Fruit fly (Drosophila melanogaster) whole organism, embryonic: ENCODE results near the gene CG9737.
A peak's percentile ranks its signal among the peaks of the same experiment; 100 is the strongest.

Source experiments
- Atf-2 ChIP-seq: fragments of 200-800 bp; sonication (Bioruptor generic); optimal IDR thresholded peaks from 2 replicates; lab custom pipeline; 2016; ENCODE audit warnings: missing biosample characterization, missing genetic modification characterization
- CG10979 ChIP-seq: fragments of 200-800 bp; sonication (Bioruptor generic); optimal IDR thresholded peaks from 2 replicates; lab custom pipeline; 2018; ENCODE audit warnings: missing biosample characterization, mild to moderate bottlenecking, missing genetic modification characterization, moderate library complexity
- CG12236 ChIP-seq: fragments of 200-800 bp; sonication (Bioruptor generic); optimal IDR thresholded peaks from 2 replicates; lab custom pipeline; 2016; ENCODE audit warnings: missing biosample characterization, missing genetic modification characterization
- CG12744 ChIP-seq: fragments of 200-800 bp; sonication (Bioruptor generic); optimal IDR thresholded peaks from 2 replicates; lab custom pipeline; 2016; ENCODE audit warnings: missing biosample characterization, missing genetic modification characterization
- CG18599 ChIP-seq: fragments of 200-800 bp; sonication (Bioruptor generic); optimal IDR thresholded peaks from 3 replicates; lab custom pipeline; 2017; ENCODE audit warnings: missing biosample characterization, missing genetic modification characterization, mild to moderate bottlenecking, moderate library complexity, missing genetic modification reagents
- CG2116 ChIP-seq: fragments of 200-800 bp; sonication (Bioruptor generic); optimal IDR thresholded peaks from 3 replicates; lab custom pipeline; 2018; ENCODE audit warnings: missing biosample characterization, mild to moderate bottlenecking, missing genetic modification characterization
- CG2120 ChIP-seq: fragments of 200-800 bp; sonication (Bioruptor generic); optimal IDR thresholded peaks from 3 replicates; lab custom pipeline; 2016; ENCODE audit warnings: missing biosample characterization, missing genetic modification characterization
- CG3163 ChIP-seq: fragments of 200-800 bp; sonication (Bioruptor generic); optimal IDR thresholded peaks from 3 replicates; lab custom pipeline; 2016; ENCODE audit warnings: missing biosample characterization, missing genetic modification characterization
- CG33213 ChIP-seq: fragments of 200-800 bp; sonication (Bioruptor generic); optimal IDR thresholded peaks from 3 replicates; lab custom pipeline; 2016; ENCODE audit warnings: missing biosample characterization, missing genetic modification characterization
- CG34376 ChIP-seq: fragments of 200-800 bp; sonication (Bioruptor generic); optimal IDR thresholded peaks from 2 replicates; lab custom pipeline; 2018; ENCODE audit warnings: missing biosample characterization, mild to moderate bottlenecking, missing genetic modification characterization
- CG42726 ChIP-seq: fragments of 200-800 bp; sonication (Bioruptor generic); IDR thresholded peaks from 2 replicates; pipeline ENCODE4 v1.3.6; 2022; ENCODE audit warnings: missing biosample characterization, missing genetic modification characterization; ENCODE audit not compliant: partially characterized antibody
- CG4854 ChIP-seq: fragments of 200-800 bp; sonication (Bioruptor generic); optimal IDR thresholded peaks from 2 replicates; lab custom pipeline; 2016; ENCODE audit warnings: missing biosample characterization, missing genetic modification characterization, inconsistent platforms
- CG7987 ChIP-seq: fragments of 200-800 bp; sonication (Bioruptor generic); optimal IDR thresholded peaks from 2 replicates; lab custom pipeline; 2018; ENCODE audit warnings: missing biosample characterization, mild to moderate bottlenecking, missing genetic modification characterization, moderate library complexity
- CG8388 ChIP-seq: fragments of 200-800 bp; sonication (Bioruptor generic); optimal IDR thresholded peaks from 2 replicates; lab custom pipeline; 2019; ENCODE audit warnings: missing biosample characterization, mild to moderate bottlenecking, missing genetic modification characterization, moderate library complexity
- Elba2 ChIP-seq: fragments of 200-800 bp; sonication (Bioruptor generic); optimal IDR thresholded peaks from 3 replicates; lab custom pipeline; 2016; ENCODE audit warnings: missing biosample characterization, missing genetic modification characterization
- Fer1 ChIP-seq: fragments of 200-800 bp; sonication (Bioruptor generic); optimal IDR thresholded peaks from 2 replicates; lab custom pipeline; 2017; ENCODE audit warnings: missing biosample characterization, mild to moderate bottlenecking, missing genetic modification characterization
- HLH54F ChIP-seq: fragments of 200-800 bp; sonication (Bioruptor generic); optimal IDR thresholded peaks from 3 replicates; lab custom pipeline; 2016; ENCODE audit warnings: missing biosample characterization, missing genetic modification characterization
- Hr51 ChIP-seq, 2 experiments: fragments of 200-800 bp; sonication (Bioruptor generic); optimal IDR thresholded peaks; 2 replicates in 1 of 2; 3 replicates in 1 of 2; lab custom pipeline; 2016 to 2018; ENCODE audit warnings: missing biosample characterization in 2 of 2, missing genetic modification characterization in 2 of 2, mild to moderate bottlenecking in 1 of 2, moderate library complexity in 1 of 2
- Lim3 ChIP-seq: fragments of 200-800 bp; sonication (Bioruptor generic); IDR thresholded peaks from 2 replicates; pipeline ENCODE4 v1.3.6; 2022; ENCODE audit warnings: missing biosample characterization, missing genetic modification characterization
- Max ChIP-seq: fragments of 200-800 bp; sonication (Bioruptor generic); optimal IDR thresholded peaks from 2 replicates; lab custom pipeline; 2016; ENCODE audit warnings: missing biosample characterization, mild to moderate bottlenecking, missing genetic modification characterization
- NC2β ChIP-seq: fragments of 200-800 bp; sonication (Bioruptor generic); optimal IDR thresholded peaks from 2 replicates; lab custom pipeline; 2016; ENCODE audit warnings: missing biosample characterization, missing genetic modification characterization
- Neu2 ChIP-seq: fragments of 200-800 bp; sonication (Bioruptor generic); optimal IDR thresholded peaks from 3 replicates; lab custom pipeline; 2016; ENCODE audit warnings: missing biosample characterization, missing genetic modification characterization, borderline replicate concordance
- NfI ChIP-seq: fragments of 200-800 bp; sonication (Bioruptor generic); optimal IDR thresholded peaks from 3 replicates; lab custom pipeline; 2018; ENCODE audit warnings: missing biosample characterization, mild to moderate bottlenecking, missing genetic modification characterization, moderate library complexity
- Ravus ChIP-seq: fragments of 200-800 bp; sonication (Bioruptor generic); IDR thresholded peaks from 2 replicates; pipeline ENCODE4 v1.3.6; 2022; ENCODE audit warnings: missing biosample characterization, missing genetic modification characterization
- Ssrp ChIP-seq: fragments of 200-800 bp; sonication (Bioruptor generic); optimal IDR thresholded peaks from 2 replicates; lab custom pipeline; 2018; ENCODE audit warnings: missing biosample characterization, mild to moderate bottlenecking, missing genetic modification characterization, moderate library complexity
- ara ChIP-seq: fragments of 200-800 bp; sonication (Bioruptor generic); IDR thresholded peaks from 2 replicates; pipeline ENCODE4 v1.3.6; 2022; ENCODE audit warnings: missing biosample characterization, missing genetic modification characterization
- bab2 ChIP-seq: fragments of 200-800 bp; sonication (Bioruptor generic); optimal IDR thresholded peaks from 2 replicates; lab custom pipeline; 2016; ENCODE audit warnings: missing biosample characterization, missing genetic modification characterization
- bigmax ChIP-seq: fragments of 200-800 bp; sonication (Bioruptor generic); optimal IDR thresholded peaks from 2 replicates; lab custom pipeline; 2018; ENCODE audit warnings: missing biosample characterization, mild to moderate bottlenecking, missing genetic modification characterization
- chif ChIP-seq, 2 experiments: fragments of 200-800 bp; sonication (Bioruptor generic); optimal IDR thresholded peaks; 3 replicates each; lab custom pipeline; 2016; ENCODE audit warnings: missing biosample characterization in 2 of 2, missing genetic modification characterization in 2 of 2
- emc ChIP-seq: fragments of 200-800 bp; sonication (Bioruptor generic); optimal IDR thresholded peaks from 2 replicates; lab custom pipeline; 2016; ENCODE audit warnings: missing biosample characterization, missing genetic modification characterization
- en ChIP-seq: fragments of 200-800 bp; sonication (Bioruptor generic); optimal IDR thresholded peaks from 2 replicates; lab custom pipeline; 2016; ENCODE audit warnings: missing biosample characterization, missing genetic modification characterization
- hbn ChIP-seq: fragments of 200-800 bp; sonication (Bioruptor generic); IDR thresholded peaks from 2 replicates; pipeline ENCODE4 v1.3.6; 2022; ENCODE audit warnings: missing biosample characterization, missing genetic modification characterization; ENCODE audit not compliant: partially characterized antibody
- inv ChIP-seq: fragments of 200-800 bp; sonication (Bioruptor generic); IDR thresholded peaks from 2 replicates; pipeline ENCODE4 v1.3.6; 2022; ENCODE audit warnings: missing biosample characterization, missing genetic modification characterization; ENCODE audit not compliant: partially characterized antibody
- jigr1 ChIP-seq: fragments of 200-800 bp; sonication (Bioruptor generic); IDR thresholded peaks from 3 replicates; pipeline ENCODE4 v1.3.6; 2022; ENCODE audit warnings: missing biosample characterization, missing genetic modification characterization
- mld ChIP-seq: fragments of 200-800 bp; sonication (Bioruptor generic); IDR thresholded peaks from 3 replicates; pipeline ENCODE4 v1.3.6; 2022; ENCODE audit warnings: missing biosample characterization, missing genetic modification characterization; ENCODE audit not compliant: partially characterized antibody
- nerfin-1 ChIP-seq: fragments of 200-800 bp; sonication (Bioruptor generic); optimal IDR thresholded peaks from 3 replicates; lab custom pipeline; 2019; ENCODE audit warnings: missing biosample characterization, mild to moderate bottlenecking, missing genetic modification characterization, moderate library complexity
- pan ChIP-seq, 4 experiments: fragments of >200 bp in 3 of 4; fragments of 200-800 bp in 1 of 4; sonication (Bioruptor generic) in 1 of 4; optimal IDR thresholded peaks in 3 of 4; IDR thresholded peaks in 1 of 4; 2 replicates each; pipeline versions ENCODE4 v1.3.6 to Lab custom; 2017 to 2022; ENCODE audit warnings: missing biosample characterization in 2 of 4, missing genetic modification characterization in 2 of 4, mixed read lengths in 1 of 4
- pho ChIP-seq: fragments of 200-800 bp; sonication (Bioruptor generic); optimal IDR thresholded peaks from 2 replicates; lab custom pipeline; 2016; ENCODE audit warnings: missing biosample characterization, missing genetic modification characterization
- phol ChIP-seq: fragments of 200-800 bp; sonication (Bioruptor generic); optimal IDR thresholded peaks from 3 replicates; lab custom pipeline; 2018; ENCODE audit warnings: missing biosample characterization, mild to moderate bottlenecking, missing genetic modification characterization, moderate library complexity
- pita ChIP-seq: fragments of 200-800 bp; sonication (Bioruptor generic); optimal IDR thresholded peaks from 2 replicates; lab custom pipeline; 2017; ENCODE audit warnings: missing biosample characterization, mild to moderate bottlenecking, missing genetic modification characterization
- slp2 ChIP-seq: fragments of 200-800 bp; sonication (Bioruptor generic); optimal IDR thresholded peaks from 2 replicates; lab custom pipeline; 2016; ENCODE audit warnings: missing biosample characterization, missing genetic modification characterization
- sob ChIP-seq: fragments of 200-800 bp; sonication (Bioruptor generic); IDR thresholded peaks from 2 replicates; pipeline ENCODE4 v1.3.6; 2022; ENCODE audit warnings: missing biosample characterization, missing genetic modification characterization
- trh ChIP-seq: fragments of 200-800 bp; sonication (Bioruptor generic); optimal IDR thresholded peaks from 2 replicates; lab custom pipeline; 2016; ENCODE audit warnings: missing biosample characterization, missing genetic modification characterization
- tup ChIP-seq: fragments of 200-800 bp; sonication (Bioruptor generic); optimal IDR thresholded peaks from 2 replicates; lab custom pipeline; 2016; ENCODE audit warnings: missing biosample characterization, mild to moderate bottlenecking, missing genetic modification characterization, moderate library complexity
- vvl ChIP-seq: fragments of 200-800 bp; sonication (Bioruptor generic); IDR thresholded peaks from 2 replicates; pipeline ENCODE4 v1.3.6; 2022; ENCODE audit warnings: missing biosample characterization, missing genetic modification characterization
- wor ChIP-seq: fragments of 200-800 bp; sonication (Bioruptor generic); IDR thresholded peaks from 2 replicates; pipeline ENCODE4 v1.3.6; 2022; ENCODE audit warnings: missing biosample characterization, missing genetic modification characterization
- zen2 ChIP-seq: fragments of 200-800 bp; sonication (Bioruptor generic); IDR thresholded peaks from 3 replicates; pipeline ENCODE4 v1.3.6; 2022; ENCODE audit warnings: missing biosample characterization, missing genetic modification characterization; ENCODE audit not compliant: partially characterized antibody
- zfh2 ChIP-seq: fragments of 200-800 bp; sonication (Bioruptor generic); optimal IDR thresholded peaks from 2 replicates; lab custom pipeline; 2016; ENCODE audit warnings: missing biosample characterization, missing genetic modification characterization

CG9737 gene

DNA sequence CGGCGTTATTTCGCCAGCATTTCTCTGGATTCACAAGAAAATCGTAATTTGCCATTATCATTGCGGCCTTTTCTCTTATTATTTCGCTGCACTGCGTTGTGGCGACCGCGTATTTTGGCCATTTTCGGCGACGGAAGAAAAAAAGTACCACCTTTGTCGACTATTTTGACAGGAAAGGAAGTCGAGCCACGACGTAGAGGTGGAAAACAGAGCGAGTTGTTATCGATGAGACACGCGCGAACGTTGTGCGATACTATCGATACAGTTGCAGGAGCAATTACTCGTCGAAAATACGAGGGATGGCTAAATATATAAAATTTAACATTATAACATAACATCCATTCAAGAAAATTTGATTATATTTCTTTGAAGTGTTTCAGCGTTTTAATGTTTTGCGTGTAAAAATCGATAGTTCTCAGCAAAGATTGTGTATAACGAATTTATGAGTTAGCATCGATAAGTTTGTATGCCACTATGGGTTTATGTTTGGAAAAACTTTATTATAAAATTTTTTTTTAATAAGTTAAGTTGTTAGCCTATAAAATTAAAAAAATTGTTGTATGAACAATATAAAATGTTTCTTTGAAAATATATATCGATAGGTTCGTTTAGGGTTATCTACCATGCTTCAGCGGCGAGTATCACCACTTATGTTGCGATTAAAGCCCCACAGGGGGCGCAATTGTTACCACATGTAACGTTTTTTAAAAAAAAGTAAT, 34.2 kb downstream of the CG9737 start, which contains the start of gene RpS7 (continued):
- TF ChIP-seq Atf-2 (GFP tag; lab: Kevin White, UChicago) (peak; percentile 7), zfh2 (GFP tag; lab: Kevin White, UChicago) (peak; percentile 31), bab2 (GFP tag; lab: Kevin White, UChicago) (peak; percentile 23), hbn (GFP tag; lab: Robert Waterston, UW) (peak; percentile 89), sob (peak; percentile 79), HLH54F (peak; percentile 5), CG18599 (GFP tag; lab: Kevin White, UChicago) (peak; percentile 49), pita (GFP tag; lab: Kevin White, UChicago) (no peak), zen2 (peak; percentile 94), chif (GFP tag; optimal IDR thresholded peaks at IDR 0.05; lab: Kevin White, UChicago) (peak; percentile 18 to 39), bigmax (GFP tag; lab: Kevin White, UChicago) (peak; percentile 38), CG3163 (GFP tag; lab: Kevin White, UChicago) (peak; percentile 22), CG12744 (no peak), CG4854 (peak; percentile 50), Elba2 (GFP tag; lab: Kevin White, UChicago) (no peak), CG2120 (GFP tag; lab: Kevin White, UChicago) (peak; percentile 54), CG42726 (GFP tag; lab: Robert Waterston, UW) (peak; percentile 91), Ravus (GFP tag; lab: Robert Waterston, UW) (no peak), CG12236 (GFP tag; lab: Kevin White, UChicago) (no peak), Neu2 (GFP tag; lab: Kevin White, UChicago) (no peak), slp2 (peak; percentile 37), CG10979 (tag; lab: Kevin White, UChicago) (peak; percentile 39), jigr1 (GFP tag; lab: Robert Waterston, UW) (no peak), Lim3 (GFP tag; lab: Robert Waterston, UW) (no peak), phol (peak; percentile 62), inv (GFP tag; lab: Robert Waterston, UW) (peak; percentile 98), CG34376 (GFP tag; lab: Kevin White, UChicago) (peak; percentile 92), CG8388 (GFP tag; lab: Kevin White, UChicago) (peak; percentile 86), tup (no peak), NC2β (peak; percentile 93), nerfin-1 (peak; percentile 65), Max (GFP tag; lab: Kevin White, UChicago) (peak; percentile 25), CG33213 (GFP tag; lab: Kevin White, UChicago) (peak; percentile 64), Hr51 (GFP tag; optimal IDR thresholded peaks at IDR 0.05; lab: Kevin White, UChicago) (peak; percentile 13 to 57), Fer1 (GFP tag; lab: Kevin White, UChicago) (peak; percentile 84), Ssrp (tag; lab: Kevin White, UChicago) (no peak), trh (GFP tag; lab: Kevin White, UChicago) (peak; percentile 6), pho (GFP tag; lab: Kevin White, UChicago) (peak; percentile 56), emc (GFP tag; lab: Kevin White, UChicago) (peak; percentile 18), ara (GFP tag; lab: Robert Waterston, UW) (peak; percentile 61), mld (GFP tag; lab: Robert Waterston, UW) (peak; percentile 89), CG7987 (GFP tag; lab: Kevin White, UChicago) (peak; percentile 93), en (GFP tag; lab: Kevin White, UChicago) (no peak), vvl (peak; percentile 80), CG2116 (GFP tag; lab: Kevin White, UChicago) (peak; percentile 92), pan (optimal IDR thresholded peaks at IDR 0.05; lab: Kevin White, UChicago) (no peak), pan (GFP tag; optimal IDR thresholded peaks at IDR 0.05 in 1 of 2, IDR thresholded peaks at IDR 0.05 in 1 of 2) (peak in 1 of 2 experiments; percentile 80), wor (peak; percentile 29; the same call in 1 of the 2 replicates), NfI (peak; percentile 87)
